Worm (Caenorhabditis elegans) whole organism, late embryonic: ENCODE measurements around the gene Y2H9A.4.

Experiments
- C08G9.2 ChIP-seq: sonication (generic microtip); optimal IDR thresholded peaks from 2 replicates; lab custom pipeline; 2016; ENCODE audit warnings: mild to moderate bottlenecking, missing genetic modification characterization, moderate library complexity, missing compliant biosample characterization
- K02D7.2 ChIP-seq: sonication (generic microtip); optimal IDR thresholded peaks from 2 replicates; lab custom pipeline; 2017; ENCODE audit warnings: mild to moderate bottlenecking, missing genetic modification characterization, missing compliant biosample characterization
- K09A11.1 ChIP-seq: sonication (generic microtip); optimal IDR thresholded peaks from 2 replicates; lab custom pipeline; 2017; ENCODE audit warnings: antibody characterized with exemption, mild to moderate bottlenecking, missing genetic modification characterization, missing compliant biosample characterization; ENCODE audit not compliant: insufficient read depth
- Y22D7AL.16 ChIP-seq: sonication (generic microtip); optimal IDR thresholded peaks from 2 replicates; lab custom pipeline; 2016; ENCODE audit warnings: missing genetic modification characterization, missing compliant biosample characterization
- ama-1 ChIP-seq: fragments of 150-350 bp; optimal IDR thresholded peaks from 2 replicates; lab custom pipeline; 2014
- ceh-18 ChIP-seq: sonication (generic microtip); optimal IDR thresholded peaks from 2 replicates; lab custom pipeline; 2016; ENCODE audit warnings: missing genetic modification characterization, missing compliant biosample characterization
- ceh-19 ChIP-seq: fragments of 200-800 bp; sonication (Bioruptor generic); optimal IDR thresholded peaks from 2 replicates; lab custom pipeline; 2018; ENCODE audit warnings: mild to moderate bottlenecking, missing genetic modification characterization, missing compliant biosample characterization
- ceh-22 ChIP-seq: sonication (generic microtip); optimal IDR thresholded peaks from 2 replicates; lab custom pipeline; 2017; ENCODE audit warnings: missing biosample characterization, missing genetic modification characterization
- ceh-30 ChIP-seq: fragments of 150-350 bp; optimal IDR thresholded peaks from 2 replicates; lab custom pipeline; 2014; ENCODE audit warnings: missing biosample characterization, missing genetic modification characterization
- ceh-31 ChIP-seq: sonication (generic microtip); optimal IDR thresholded peaks from 2 replicates; lab custom pipeline; 2016; ENCODE audit warnings: missing genetic modification characterization, missing compliant biosample characterization
- ceh-34 ChIP-seq: sonication (generic microtip); optimal IDR thresholded peaks from 2 replicates; lab custom pipeline; 2016; ENCODE audit warnings: mild to moderate bottlenecking, missing genetic modification characterization, missing compliant biosample characterization
- ceh-45 ChIP-seq: fragments of 200-800 bp; sonication (Bioruptor generic); IDR thresholded peaks from 2 replicates; pipeline ENCODE4 v1.3.6; 2022; ENCODE audit warnings: missing genetic modification reagents, missing genetic modification characterization, missing compliant biosample characterization
- ceh-6 ChIP-seq: fragments of 200-800 bp; sonication (Bioruptor generic); optimal IDR thresholded peaks from 2 replicates; lab custom pipeline; 2018; ENCODE audit warnings: mild to moderate bottlenecking, missing genetic modification characterization, missing compliant biosample characterization
- ceh-9 ChIP-seq: sonication (generic microtip); optimal IDR thresholded peaks from 2 replicates; lab custom pipeline; 2016; ENCODE audit warnings: mild to moderate bottlenecking, missing genetic modification characterization, inconsistent platforms, missing compliant biosample characterization
- dmd-4 ChIP-seq: sonication (generic microtip); optimal IDR thresholded peaks from 2 replicates; lab custom pipeline; 2016; ENCODE audit warnings: borderline replicate concordance, missing genetic modification characterization, missing compliant biosample characterization
- elt-4 ChIP-seq: sonication (generic microtip); optimal IDR thresholded peaks from 2 replicates; lab custom pipeline; 2016; ENCODE audit warnings: missing genetic modification characterization, missing compliant biosample characterization
- eyg-1 ChIP-seq: sonication (generic microtip); optimal IDR thresholded peaks from 2 replicates; lab custom pipeline; 2016; ENCODE audit warnings: missing genotype, missing genetic modification characterization, missing compliant biosample characterization
- fkh-6 ChIP-seq: sonication (generic microtip); optimal IDR thresholded peaks from 2 replicates; lab custom pipeline; 2016; ENCODE audit warnings: missing genetic modification characterization, missing compliant biosample characterization
- gmeb-2 ChIP-seq: sonication (generic microtip); optimal IDR thresholded peaks from 2 replicates; lab custom pipeline; 2016; ENCODE audit warnings: missing genetic modification characterization, inconsistent platforms, missing compliant biosample characterization
- hlh-13 ChIP-seq: fragments of 200-800 bp; sonication (Bioruptor generic); optimal IDR thresholded peaks from 2 replicates; lab custom pipeline; 2018; ENCODE audit warnings: mild to moderate bottlenecking, missing genetic modification characterization, missing compliant biosample characterization
- hlh-30 ChIP-seq: sonication (generic microtip); optimal IDR thresholded peaks from 2 replicates; lab custom pipeline; 2017; ENCODE audit warnings: antibody characterized with exemption, missing genetic modification characterization, missing compliant biosample characterization; ENCODE audit not compliant: insufficient read depth
- hlh-8 ChIP-seq: sonication (generic microtip); optimal IDR thresholded peaks from 2 replicates; lab custom pipeline; 2016; ENCODE audit warnings: missing genotype, missing genetic modification characterization, missing compliant biosample characterization
- lim-6 ChIP-seq: sonication (generic microtip); optimal IDR thresholded peaks from 2 replicates; lab custom pipeline; 2016; ENCODE audit warnings: missing genetic modification characterization, missing compliant biosample characterization
- lin-11 ChIP-seq: fragments of 200-800 bp; sonication (Bioruptor generic); optimal IDR thresholded peaks from 2 replicates; lab custom pipeline; 2018; ENCODE audit warnings: mild to moderate bottlenecking, missing genetic modification characterization, missing compliant biosample characterization
- mec-3 ChIP-seq: sonication (generic microtip); optimal IDR thresholded peaks from 2 replicates; lab custom pipeline; 2016; ENCODE audit warnings: borderline replicate concordance, missing genetic modification characterization, missing compliant biosample characterization
- nhr-232 ChIP-seq: sonication (generic microtip); optimal IDR thresholded peaks from 2 replicates; lab custom pipeline; 2016; ENCODE audit warnings: missing genetic modification characterization, missing compliant biosample characterization
- odd-2 ChIP-seq: sonication (generic microtip); optimal IDR thresholded peaks from 2 replicates; lab custom pipeline; 2017; ENCODE audit warnings: antibody characterized with exemption, mild to moderate bottlenecking, missing genetic modification characterization, missing compliant biosample characterization
- pha-4 ChIP-seq: fragments of 150-350 bp; optimal IDR thresholded peaks from 2 replicates; lab custom pipeline; 2018; ENCODE audit warnings: missing biosample characterization, missing genetic modification reagents, missing genetic modification characterization
- pqm-1 ChIP-seq: sonication (generic microtip); optimal IDR thresholded peaks from 2 replicates; lab custom pipeline; 2016; ENCODE audit warnings: missing genetic modification characterization, missing compliant biosample characterization
- pros-1 ChIP-seq: fragments of 150-350 bp; optimal IDR thresholded peaks from 2 replicates; lab custom pipeline; 2014; ENCODE audit warnings: missing biosample characterization, missing genetic modification reagents, missing genetic modification characterization
- sox-2 ChIP-seq: fragments of 200-800 bp; sonication (Bioruptor generic); IDR thresholded peaks from 2 replicates; pipeline ENCODE4 v1.3.6; 2022; ENCODE audit warnings: missing genetic modification reagents, missing genetic modification characterization, missing compliant biosample characterization
- sox-4 ChIP-seq: sonication (generic microtip); optimal IDR thresholded peaks from 2 replicates; lab custom pipeline; 2017; ENCODE audit warnings: mild to moderate bottlenecking, missing genetic modification characterization, inconsistent platforms, missing compliant biosample characterization
- syd-9 ChIP-seq: sonication (generic microtip); optimal IDR thresholded peaks from 2 replicates; lab custom pipeline; 2016; ENCODE audit warnings: mild to moderate bottlenecking, missing genetic modification characterization, moderate library complexity, missing compliant biosample characterization
- tbx-2 ChIP-seq: sonication (generic microtip); optimal IDR thresholded peaks from 2 replicates; lab custom pipeline; 2016; ENCODE audit warnings: missing genetic modification characterization, missing compliant biosample characterization
- unc-42 ChIP-seq: sonication (generic microtip); optimal IDR thresholded peaks from 2 replicates; lab custom pipeline; 2016; ENCODE audit warnings: missing genotype, missing genetic modification characterization, missing compliant biosample characterization
- unc-86 ChIP-seq: sonication (generic microtip); optimal IDR thresholded peaks from 2 replicates; lab custom pipeline; 2016; ENCODE audit warnings: missing genetic modification characterization, missing compliant biosample characterization
- zip-5 ChIP-seq: sonication (generic microtip); optimal IDR thresholded peaks from 2 replicates; lab custom pipeline; 2016; ENCODE audit warnings: missing genetic modification characterization, missing compliant biosample characterization
- ztf-16 ChIP-seq: sonication (generic microtip); optimal IDR thresholded peaks from 2 replicates; lab custom pipeline; 2017; ENCODE audit warnings: missing genetic modification characterization, missing compliant biosample characterization

Y2H9A.4 gene

DNA sequence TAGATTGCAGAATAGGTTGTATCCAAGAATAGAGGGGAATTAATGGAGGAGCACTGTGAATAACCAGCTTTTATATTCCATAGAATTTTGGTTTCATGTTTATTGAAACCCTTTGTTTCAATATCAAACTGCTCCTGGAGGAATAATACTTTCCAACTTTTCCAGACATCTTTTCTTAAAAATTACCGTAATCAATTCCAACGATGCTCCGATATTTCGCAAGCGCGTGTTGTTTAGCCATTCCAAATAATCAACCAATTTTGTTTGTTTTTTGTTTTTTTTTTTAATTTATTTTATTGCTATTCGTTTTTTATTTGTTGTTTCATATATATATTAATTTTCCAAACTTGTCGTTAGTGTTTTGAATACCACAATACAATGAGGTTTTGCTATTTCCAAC is 39.7 kb upstream of the Y2H9A.4 start, which contains the start of gene cutl-1:
cutl-1 (minus strand) TSS at position 83 of the 400 bp plus-strand sequence.
- TF ChIP-seq dmd-4 (tag; lab: Kevin White, UChicago) (no peak), ceh-30 (tag; lab: Kevin White, UChicago) (no peak), sox-2 (GFP tag; lab: Robert Waterston, UW) (no peak), hlh-30 (tag; lab: Kevin White, UChicago) (no peak), ama-1 (lab: Kevin White, UChicago) (no peak), pros-1 (tag; lab: Kevin White, UChicago) (no peak), sox-4 (no peak), zip-5 (tag; lab: Kevin White, UChicago) (no peak), ztf-16 (tag; lab: Kevin White, UChicago) (no peak), pqm-1 (no peak), pha-4 (tag; lab: Kevin White, UChicago) (no peak), ceh-31 (tag; lab: Kevin White, UChicago) (no peak), ceh-22 (tag; lab: Kevin White, UChicago) (no peak), lin-11 (tag; lab: Kevin White, UChicago) (no peak), mec-3 (tag; lab: Kevin White, UChicago) (no peak), ceh-45 (GFP tag; lab: Robert Waterston, UW) (no peak), ceh-19 (GFP tag; lab: Kevin White, UChicago) (no peak), syd-9 (no peak), eyg-1 (tag; lab: Kevin White, UChicago) (no peak)

DNA sequence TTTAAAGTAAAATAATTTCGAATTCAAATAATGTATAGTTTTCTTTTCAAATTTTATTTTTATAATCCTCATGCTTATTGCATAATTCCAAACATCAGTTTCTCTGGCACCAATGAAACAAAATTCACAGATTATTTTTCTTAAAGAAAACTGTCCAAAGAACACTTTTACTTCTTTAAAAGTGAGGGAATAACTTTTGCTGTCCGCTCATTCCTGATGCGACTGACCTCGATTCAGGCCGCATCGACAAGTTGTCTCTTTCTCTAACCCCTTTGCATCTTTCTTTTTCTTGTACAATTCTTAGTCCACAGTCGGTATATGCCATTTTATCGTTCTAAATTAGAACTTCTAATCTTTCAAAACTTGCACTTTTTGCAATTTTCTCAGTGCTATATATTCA is 39.2 kb upstream of the Y2H9A.4 start, which contains the start of gene F53F1.2:
F53F1.2 (plus strand) TSS at position 306 of the 400 bp plus-strand sequence.
- TF ChIP-seq sox-4 (no peak), K02D7.2 (tag; lab: Kevin White, UChicago) (no peak), dmd-4 (tag; lab: Kevin White, UChicago) (no peak), sox-2 (GFP tag; lab: Robert Waterston, UW) (no peak), syd-9 (no peak), fkh-6 (tag; lab: Kevin White, UChicago) (no peak)

DNA sequence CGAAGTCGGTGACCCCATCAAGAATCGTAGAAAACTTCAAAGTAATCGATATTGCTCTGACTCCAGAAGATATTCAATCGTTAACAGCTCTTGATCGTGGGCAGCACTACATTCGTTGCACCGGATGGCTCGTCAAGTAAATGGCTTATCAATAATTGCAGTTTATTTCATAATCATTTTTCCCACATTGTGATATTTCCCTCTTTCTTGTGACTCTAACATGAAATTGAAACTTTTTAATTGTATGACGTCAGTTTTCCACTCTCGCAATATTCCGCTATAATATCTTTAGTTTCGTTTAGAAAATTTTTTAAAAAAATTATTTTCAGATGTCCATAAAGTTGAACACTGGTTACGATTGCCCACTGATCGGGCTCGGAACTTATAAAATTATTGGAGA is 37.8 kb upstream of the Y2H9A.4 start, which contains the start of gene F53F1.3:
F53F1.3 (plus strand) TSS at position 330 of the 400 bp plus-strand sequence.
- no peak for TF ChIP-seq C08G9.2
- no peak for TF ChIP-seq lin-11 (tag; lab: Kevin White, UChicago)
- no peak for TF ChIP-seq pha-4 (tag; lab: Kevin White, UChicago)
- no peak for TF ChIP-seq hlh-13 (GFP tag; lab: Kevin White, UChicago)
- no peak for TF ChIP-seq gmeb-2 (tag; lab: Kevin White, UChicago)
- no peak for TF ChIP-seq ceh-6
- TF ChIP-seq hlh-8 (tag; lab: Kevin White, UChicago), result no peak

DNA sequence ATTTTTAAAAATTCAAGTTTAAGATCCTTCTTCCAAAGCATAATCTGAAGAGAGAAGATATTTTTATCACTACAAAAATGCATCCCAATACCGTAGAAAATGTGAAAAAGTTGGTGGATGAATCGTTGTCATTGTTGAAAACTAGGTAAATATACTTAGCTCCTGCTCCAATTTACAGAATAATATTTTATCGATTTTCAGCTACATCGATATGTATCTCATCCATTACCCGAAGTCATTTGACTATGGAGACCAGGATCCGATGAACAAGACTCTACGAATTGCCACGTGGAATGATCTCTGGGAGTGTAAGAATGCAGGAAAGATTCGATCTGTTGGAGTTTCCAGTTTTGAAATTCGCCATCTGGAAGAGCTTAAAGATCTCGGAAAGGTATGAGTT is 37.3 kb upstream of the Y2H9A.4 start:
- TF ChIP-seq lim-6 (tag; lab: Kevin White, UChicago) (no peak), ceh-34 (tag; lab: Kevin White, UChicago) (no peak), ceh-31 (tag; lab: Kevin White, UChicago) (no peak), Y22D7AL.16 (no peak), ceh-9 (no peak), unc-42 (tag; lab: Kevin White, UChicago) (no peak), K09A11.1 (tag; lab: Kevin White, UChicago) (no peak), hlh-8 (tag; lab: Kevin White, UChicago) (no peak), eyg-1 (tag; lab: Kevin White, UChicago) (no peak), lin-11 (tag; lab: Kevin White, UChicago) (no peak), elt-4 (tag; lab: Kevin White, UChicago) (no peak), tbx-2 (tag; lab: Kevin White, UChicago) (no peak), ceh-18 (tag; lab: Kevin White, UChicago) (no peak), sox-4 (no peak), odd-2 (no peak), pqm-1 (no peak), unc-86 (no peak), nhr-232 (tag; lab: Kevin White, UChicago) (no peak)
